Worm (Caenorhabditis elegans): ENCODE results near the gene ttr-27.

- no peak for TF ChIP-seq ama-1 (optimal IDR thresholded peaks at IDR 0.05)
- no peak for TF ChIP-seq ces-1 (GFP tag; optimal IDR thresholded peaks at IDR 0.05)
- no peak for TF ChIP-seq snpc-4 (tag; optimal IDR thresholded peaks at IDR 0.05)
- no peak for TF ChIP-seq elt-2 (tag; optimal IDR thresholded peaks at IDR 0.05)
- no peak for TF ChIP-seq egl-27 (tag; optimal IDR thresholded peaks at IDR 0.05)
- TF ChIP-seq lsy-2 (tag; optimal IDR thresholded peaks at IDR 0.05), result no peak
- no peak for TF ChIP-seq nhr-28 (tag; optimal IDR thresholded peaks at IDR 0.05)
- no peak for TF ChIP-seq alr-1 (tag; optimal IDR thresholded peaks at IDR 0.05; ENCODE audit: borderline replicate concordance)
- TF ChIP-seq nhr-11 (tag; optimal IDR thresholded peaks at IDR 0.05), result no peak
- TF ChIP-seq unc-62 (GFP tag; optimal IDR thresholded peaks at IDR 0.05), result no peak
- no peak for TF ChIP-seq lin-39 (tag; optimal IDR thresholded peaks at IDR 0.05)
- TF ChIP-seq unc-130 (tag; optimal IDR thresholded peaks at IDR 0.05), result no peak
- TF ChIP-seq nhr-47 (tag; optimal IDR thresholded peaks at IDR 0.05), result no peak
- TF ChIP-seq F16B12.6 (tag; optimal IDR thresholded peaks at IDR 0.05), result no peak
These were observed 33.2 kb downstream of the ttr-27 start for ce11 chrV:12870740-12871139.

All from whole organism, L1 larva.